Worm (Caenorhabditis elegans) whole organism, L1 larva: ENCODE measurements around the gene T13C5.3.

Experiments used
- alr-1 ChIP-seq: fragments of 200-800 bp; sonication (Bioruptor generic); optimal IDR thresholded peaks from 2 replicates; lab custom pipeline; 2018; ENCODE audit warnings: borderline replicate concordance, mild to moderate bottlenecking, missing genetic modification characterization, missing compliant biosample characterization
- aly-2 ChIP-seq: fragments of 150-350 bp; optimal IDR thresholded peaks from 2 replicates; lab custom pipeline; 2014; ENCODE audit warnings: missing biosample characterization, missing genetic modification characterization
- blmp-1 ChIP-seq: fragments of 150-350 bp; optimal IDR thresholded peaks from 2 replicates; lab custom pipeline; 2014; ENCODE audit warnings: missing biosample characterization, missing genetic modification characterization
- egl-27 ChIP-seq, 2 experiments: fragments of 150-350 bp in 1 of 2; sonication (generic microtip); optimal IDR thresholded peaks; 3 replicates each; lab custom pipeline; 2017 to 2018; ENCODE audit warnings: missing biosample characterization in 2 of 2, missing genetic modification characterization in 2 of 2, missing genetic modification reagents in 2 of 2
- fos-1 ChIP-seq: fragments of 150-350 bp; optimal IDR thresholded peaks from 2 replicates; lab custom pipeline; 2014; ENCODE audit warnings: missing biosample characterization, missing genetic modification characterization
- lsy-2 ChIP-seq, 2 experiments: fragments of 150-350 bp; optimal IDR thresholded peaks; 2 replicates each; lab custom pipeline; 2014; ENCODE audit warnings: missing biosample characterization in 2 of 2, missing genetic modification characterization in 2 of 2
- nhr-12 ChIP-seq: sonication (generic microtip); optimal IDR thresholded peaks from 2 replicates; lab custom pipeline; 2017; ENCODE audit warnings: missing biosample characterization, missing genetic modification characterization
- nhr-19 ChIP-seq: fragments of 200-800 bp; sonication (Bioruptor generic); conservative IDR thresholded peaks from 2 replicates; pipeline ENCODE4 v1.3.6; 2022; ENCODE audit warnings: missing genetic modification characterization, missing compliant biosample characterization
- nhr-237 ChIP-seq: fragments of 150-350 bp; optimal IDR thresholded peaks from 2 replicates; lab custom pipeline; 2014; ENCODE audit warnings: missing biosample characterization, missing genetic modification characterization
- nhr-76 ChIP-seq: sonication (generic microtip); optimal IDR thresholded peaks from 2 replicates; lab custom pipeline; 2017; ENCODE audit warnings: missing biosample characterization, missing genetic modification characterization
- nhr-77 ChIP-seq: fragments of 150-350 bp; optimal IDR thresholded peaks from 2 replicates; lab custom pipeline; 2014; ENCODE audit warnings: missing biosample characterization, missing genetic modification characterization
- tbx-2 ChIP-seq: sonication (generic microtip); optimal IDR thresholded peaks from 2 replicates; lab custom pipeline; 2016; ENCODE audit warnings: missing genetic modification characterization, missing compliant biosample characterization
- ztf-11 ChIP-seq, 2 experiments: sonication (generic microtip); optimal IDR thresholded peaks; 2 replicates each; lab custom pipeline; 2016 to 2017; ENCODE audit warnings: missing genetic modification characterization in 2 of 2, missing biosample characterization in 1 of 2, missing compliant biosample characterization in 1 of 2

ce11 chrX:6175829-6176228, 2.5 kb upstream of the T13C5.3 start, which contains the start of gene T25B2.3:
- TF ChIP-seq nhr-12 (tag; lab: Kevin White, UChicago) (no peak), nhr-237 (no peak), nhr-76 (tag; lab: Kevin White, UChicago) (no peak), nhr-77 (no peak), egl-27 (tag; optimal IDR thresholded peaks at IDR 0.05; lab: Kevin White, UChicago) (no peak), alr-1 (tag; lab: Kevin White, UChicago) (no peak), fos-1 (tag; lab: Kevin White, UChicago) (no peak), lsy-2 (tag; optimal IDR thresholded peaks at IDR 0.05; lab: Kevin White, UChicago) (no peak), tbx-2 (tag; lab: Kevin White, UChicago) (no peak), blmp-1 (no peak), ztf-11 (tag; optimal IDR thresholded peaks at IDR 0.05; lab: Kevin White, UChicago) (no peak), aly-2 (no peak), nhr-19 (GFP tag; lab: Robert Waterston, UW) (no peak)
